Fruit fly (Drosophila melanogaster): Measurements from ENCODE around the gene edin.

Gene edin

dm6 chr3L:17495266-17495961, 734 bp downstream of the edin start (continued):
- TF ChIP-seq fd85E (GFP tag; optimal IDR thresholded peaks at IDR 0.05) (no peak), CG9139 (GFP tag; optimal IDR thresholded peaks at IDR 0.05) (no peak), CG8119 (GFP tag; IDR thresholded peaks at IDR 0.05) (peak; percentile 53), CG10631 (GFP tag; optimal IDR thresholded peaks at IDR 0.05) (peak; percentile 44), CG3919 (GFP tag; optimal IDR thresholded peaks at IDR 0.05) (peak; percentile 71), CG1621 (tag; optimal IDR thresholded peaks at IDR 0.05) (peak; percentile 28), salr (GFP tag; optimal IDR thresholded peaks at IDR 0.05) (peak; percentile 26 to 31), CG8319 (GFP tag; optimal IDR thresholded peaks at IDR 0.05) (peak; percentile 56), spab (GFP tag; optimal IDR thresholded peaks at IDR 0.05) (peak; percentile 63), CG10669 (GFP tag; optimal IDR thresholded peaks at IDR 0.05) (peak; percentile 78), fd59A (GFP tag; optimal IDR thresholded peaks at IDR 0.05) (peak; percentile 66), CG8632 (GFP tag; optimal IDR thresholded peaks at IDR 0.05) (peak; percentile 55), Sox15 (GFP tag; optimal IDR thresholded peaks at IDR 0.05) (peak; percentile 48), CG4318 (GFP tag; optimal IDR thresholded peaks at IDR 0.05) (no peak), Blimp-1 (GFP tag; optimal IDR thresholded peaks at IDR 0.05) (peak; percentile 61), CG6276 (GFP tag; optimal IDR thresholded peaks at IDR 0.05) (peak; percentile 26), CG16779 (tag; optimal IDR thresholded peaks at IDR 0.05) (peak; percentile 20), Gug (GFP tag; IDR thresholded peaks at IDR 0.05) (no peak), CG15336 (GFP tag; IDR thresholded peaks at IDR 0.05) (peak; percentile 23; the same call in 1 of the 2 replicates), dsx (GFP tag; optimal IDR thresholded peaks at IDR 0.05; ENCODE audit: poor library complexity, severe bottlenecking) (peak; percentile 43), Ets96B (tag; optimal IDR thresholded peaks at IDR 0.05) (peak; percentile 71), pdm3 (GFP tag; optimal IDR thresholded peaks at IDR 0.05) (peak; percentile 77), Sox102F (GFP tag; optimal IDR thresholded peaks at IDR 0.05) (peak; percentile 82), CG6792 (GFP tag; optimal IDR thresholded peaks at IDR 0.05) (peak; percentile 57), Eip75B (GFP tag; optimal IDR thresholded peaks at IDR 0.05) (peak; percentile 67), CG11762 (GFP tag; optimal IDR thresholded peaks at IDR 0.05; ENCODE audit: insufficient read depth) (peak; percentile 38), cyc (GFP tag; optimal IDR thresholded peaks at IDR 0.05) (peak; percentile 78), CG3032 (tag; optimal IDR thresholded peaks at IDR 0.05) (peak; percentile 54), ss (GFP tag; optimal IDR thresholded peaks at IDR 0.05) (peak; percentile 60 to 96), Hr39 (GFP tag; optimal IDR thresholded peaks at IDR 0.05) (peak; percentile 83), Hr4 (GFP tag; optimal IDR thresholded peaks at IDR 0.05) (peak; percentile 54), CG34406 (GFP tag; optimal IDR thresholded peaks at IDR 0.05) (peak; percentile 68), CG6163 (GFP tag; IDR thresholded peaks at IDR 0.05) (peak; percentile 69; the same call in 2 of the 3 replicates), fkh (GFP tag; optimal IDR thresholded peaks at IDR 0.05) (peak; percentile 61), Smox (GFP tag; optimal IDR thresholded peaks at IDR 0.05) (peak; percentile 76), CG11294 (GFP tag; IDR thresholded peaks at IDR 0.05) (no peak), acj6 (GFP tag; optimal IDR thresholded peaks at IDR 0.05) (peak; percentile 75), Lpt (GFP tag; optimal IDR thresholded peaks at IDR 0.05) (no peak)

- no peak for TF ChIP-seq eg (GFP tag; IDR thresholded peaks at IDR 0.05)
- no peak for TF ChIP-seq Eip78C (GFP tag)
- TF ChIP-seq cyc (GFP tag; optimal IDR thresholded peaks at IDR 0.05), result no peak
- TF ChIP-seq net (GFP tag; optimal IDR thresholded peaks at IDR 0.05), result no peak
- TF ChIP-seq CG10669 (GFP tag; optimal IDR thresholded peaks at IDR 0.05), result no peak
- TF ChIP-seq CG6808 (GFP tag; optimal IDR thresholded peaks at IDR 0.05), result no peak
- no peak for TF ChIP-seq Sox15 (GFP tag; optimal IDR thresholded peaks at IDR 0.05)
- TF ChIP-seq CG4318 (GFP tag; optimal IDR thresholded peaks at IDR 0.05), result no peak
- TF ChIP-seq svp (GFP tag), result no peak
- TF ChIP-seq esn (GFP tag; optimal IDR thresholded peaks at IDR 0.05), result no peak
- no peak for TF ChIP-seq Sox102F (GFP tag; optimal IDR thresholded peaks at IDR 0.05)
- no peak for TF ChIP-seq Eip75B (GFP tag; optimal IDR thresholded peaks at IDR 0.05)
- no peak for TF ChIP-seq CG6276 (GFP tag; optimal IDR thresholded peaks at IDR 0.05)
- no peak for TF ChIP-seq CG32006 (GFP tag; optimal IDR thresholded peaks at IDR 0.05)
- TF ChIP-seq CG10631 (GFP tag; optimal IDR thresholded peaks at IDR 0.05), result no peak
- no peak for TF ChIP-seq fd85E (GFP tag; optimal IDR thresholded peaks at IDR 0.05)
- TF ChIP-seq CG6163 (GFP tag; IDR thresholded peaks at IDR 0.05), result no peak
- no peak for TF ChIP-seq topi (GFP tag; optimal IDR thresholded peaks at IDR 0.05)
- TF ChIP-seq CG6854 (GFP tag; optimal IDR thresholded peaks at IDR 0.05), result no peak
These were observed 1.3 kb downstream of the edin start for dm6 chr3L:17496012-17496411.
